Fruit fly (Drosophila melanogaster) whole organism, wandering third instar larva: ENCODE measurements around the gene SMC3.

Experiments
- Abd-B ChIP-seq: fragments of >200 bp; optimal IDR thresholded peaks from 2 replicates; lab custom pipeline; 2017; ENCODE audit warnings: missing biosample characterization, missing genetic modification characterization
- CG32264 ChIP-seq: fragments of 200-800 bp; sonication (Bioruptor generic); optimal IDR thresholded peaks from 2 replicates; lab custom pipeline; 2016; ENCODE audit warnings: missing biosample characterization, missing genetic modification characterization
- CG9705 ChIP-seq: fragments of 200-800 bp; sonication (Bioruptor generic); optimal IDR thresholded peaks from 2 replicates; lab custom pipeline; 2018; ENCODE audit warnings: missing biosample characterization, mild to moderate bottlenecking, missing genetic modification characterization
- CrebA ChIP-seq: fragments of 200-800 bp; sonication (Bioruptor generic); optimal IDR thresholded peaks from 2 replicates; lab custom pipeline; 2016; ENCODE audit warnings: missing biosample characterization, mild to moderate bottlenecking, missing genetic modification characterization, borderline replicate concordance
- Dfd ChIP-seq: fragments of >200 bp; optimal IDR thresholded peaks from 2 replicates; lab custom pipeline; 2017; ENCODE audit warnings: missing biosample characterization, missing genetic modification characterization
- Dif ChIP-seq: fragments of 200-275, 200-300 bp; sonication (Bioruptor generic); optimal IDR thresholded peaks from 2 replicates; lab custom pipeline; 2018; ENCODE audit warnings: missing biosample characterization, missing genetic modification characterization; ENCODE audit not compliant: partially characterized antibody
- GATAd ChIP-seq: sonication (Bioruptor generic); optimal IDR thresholded peaks from 2 replicates; lab custom pipeline; 2016; ENCODE audit warnings: missing biosample characterization, missing genetic modification characterization
- HLH106 ChIP-seq: fragments of 200-800 bp; optimal IDR thresholded peaks from 3 replicates; lab custom pipeline; 2019; ENCODE audit warnings: missing biosample characterization, mild to moderate bottlenecking, missing genetic modification characterization, moderate library complexity
- Hnf4 ChIP-seq: fragments of 200-800 bp; sonication (Bioruptor generic); optimal IDR thresholded peaks from 2 replicates; lab custom pipeline; 2016; ENCODE audit warnings: missing biosample characterization, mild to moderate bottlenecking, missing genetic modification characterization
- Hr78 ChIP-seq: fragments of >200 bp; optimal IDR thresholded peaks from 2 replicates; lab custom pipeline; 2017; ENCODE audit warnings: missing biosample characterization, missing genetic modification characterization
- Hr83 ChIP-seq: fragments of 200-300 bp; sonication (Bioruptor generic); optimal IDR thresholded peaks from 2 replicates; lab custom pipeline; 2016; ENCODE audit warnings: missing biosample characterization, mild to moderate bottlenecking, missing genetic modification characterization, moderate library complexity; ENCODE audit not compliant: poor library complexity, severe bottlenecking
- Jra ChIP-seq: sonication (Bioruptor generic); optimal IDR thresholded peaks from 2 replicates; lab custom pipeline; 2016; ENCODE audit warnings: missing biosample characterization, missing genetic modification characterization
- Mio ChIP-seq: sonication (Bioruptor generic); optimal IDR thresholded peaks from 2 replicates; lab custom pipeline; 2016; ENCODE audit warnings: missing biosample characterization, missing genetic modification characterization
- Myc ChIP-seq: fragments of >200 bp; optimal IDR thresholded peaks from 2 replicates; lab custom pipeline; 2017
- N ChIP-seq: fragments of >200 bp; optimal IDR thresholded peaks from 2 replicates; lab custom pipeline; 2018; ENCODE audit warnings: missing biosample characterization, missing external identifiers, missing genetic modification characterization
- OdsH ChIP-seq: fragments of 200-800 bp; sonication (Bioruptor generic); optimal IDR thresholded peaks from 2 replicates; lab custom pipeline; 2016; ENCODE audit warnings: missing biosample characterization, mild to moderate bottlenecking, missing genetic modification characterization
- Rel ChIP-seq, 2 experiments: fragments of 200-800 bp; sonication (Bioruptor generic) in 1 of 2; optimal IDR thresholded peaks; 2 replicates in 1 of 2; 3 replicates in 1 of 2; lab custom pipeline; 2016 to 2019; ENCODE audit warnings: mild to moderate bottlenecking in 2 of 2, missing biosample characterization in 2 of 2, missing genetic modification characterization in 2 of 2, moderate library complexity in 1 of 2
- Sp1 ChIP-seq: fragments of 200-800 bp; sonication (Bioruptor generic); optimal IDR thresholded peaks from 3 replicates; lab custom pipeline; 2019; ENCODE audit warnings: missing biosample characterization, mild to moderate bottlenecking, missing genetic modification characterization, moderate library complexity
- Vsx2 ChIP-seq: fragments of 200-300, 225-300 bp; sonication (Bioruptor generic); optimal IDR thresholded peaks from 2 replicates; lab custom pipeline; 2018; ENCODE audit warnings: missing biosample characterization, missing genetic modification characterization; ENCODE audit not compliant: partially characterized antibody
- br ChIP-seq: fragments of 200-800 bp; sonication (Bioruptor generic); optimal IDR thresholded peaks from 2 replicates; lab custom pipeline; 2016; ENCODE audit warnings: missing biosample characterization, missing genetic modification characterization
- brk ChIP-seq: fragments of 200-800 bp; sonication (Bioruptor generic); optimal IDR thresholded peaks from 2 replicates; lab custom pipeline; 2016; ENCODE audit warnings: missing biosample characterization, mild to moderate bottlenecking, missing genetic modification characterization
- dl ChIP-seq, 2 experiments: fragments of 175-275, 200-275 bp in 1 of 2; fragments of 200-275 bp in 1 of 2; sonication (Bioruptor generic); optimal IDR thresholded peaks; lab custom pipeline; 2018; ENCODE audit warnings: mild to moderate bottlenecking in 2 of 2, missing biosample characterization in 2 of 2, missing genetic modification characterization in 2 of 2, moderate library complexity in 2 of 2; ENCODE audit not compliant: partially characterized antibody in 2 of 2, insufficient read depth in 1 of 2
- dmrt93B ChIP-seq: fragments of 200-800 bp; sonication (Bioruptor generic); optimal IDR thresholded peaks from 2 replicates; lab custom pipeline; 2018; ENCODE audit warnings: missing biosample characterization, mild to moderate bottlenecking, missing genetic modification characterization
- dsf ChIP-seq: sonication (Bioruptor generic); optimal IDR thresholded peaks from 2 replicates; lab custom pipeline; 2016; ENCODE audit warnings: missing biosample characterization, missing genetic modification characterization, borderline replicate concordance
- ey ChIP-seq: fragments of 200-800 bp; sonication (Bioruptor generic); optimal IDR thresholded peaks from 2 replicates; lab custom pipeline; 2016; ENCODE audit warnings: missing biosample characterization, missing genetic modification characterization
- foxo ChIP-seq, 2 experiments: fragments of 200-800 bp; sonication (Bioruptor generic); optimal IDR thresholded peaks; 2 replicates in 1 of 2; 3 replicates in 1 of 2; lab custom pipeline; 2016 to 2017; ENCODE audit warnings: missing biosample characterization in 2 of 2, missing genetic modification characterization in 2 of 2
- fru ChIP-seq: fragments of 200-800 bp; sonication (Bioruptor generic); optimal IDR thresholded peaks from 3 replicates; lab custom pipeline; 2016; ENCODE audit warnings: missing biosample characterization, mild to moderate bottlenecking, missing genetic modification characterization
- h ChIP-seq: fragments of 200-800 bp; sonication (Bioruptor generic); optimal IDR thresholded peaks from 3 replicates; lab custom pipeline; 2016; ENCODE audit warnings: missing biosample characterization, mild to moderate bottlenecking, missing genetic modification characterization
- jim ChIP-seq: fragments of 175-275, 200-325 bp; sonication (Bioruptor generic); optimal IDR thresholded peaks from 2 replicates; lab custom pipeline; 2016; ENCODE audit warnings: missing biosample characterization, mild to moderate bottlenecking, missing genetic modification characterization
- lola ChIP-seq: fragments of >200 bp; optimal IDR thresholded peaks from 2 replicates; lab custom pipeline; 2017; ENCODE audit warnings: missing biosample characterization, missing genetic modification characterization
- pan ChIP-seq: fragments of >200 bp; optimal IDR thresholded peaks from 2 replicates; lab custom pipeline; 2017
- psq ChIP-seq: fragments of 200-800 bp; sonication (Bioruptor generic); optimal IDR thresholded peaks from 3 replicates; lab custom pipeline; 2017; ENCODE audit warnings: missing biosample characterization, mild to moderate bottlenecking, missing genetic modification characterization, moderate library complexity
- rgr ChIP-seq: fragments of 200-800 bp; sonication (Bioruptor generic); optimal IDR thresholded peaks from 3 replicates; lab custom pipeline; 2016; ENCODE audit warnings: missing biosample characterization, mild to moderate bottlenecking, missing genetic modification characterization
- sage ChIP-seq: fragments of 200-800 bp; sonication (Bioruptor generic); optimal IDR thresholded peaks from 2 replicates; lab custom pipeline; 2016; ENCODE audit warnings: missing biosample characterization, mild to moderate bottlenecking, missing genetic modification characterization
- sv ChIP-seq: fragments of 200-800 bp; sonication (Bioruptor generic); optimal IDR thresholded peaks from 3 replicates; lab custom pipeline; 2016; ENCODE audit warnings: missing biosample characterization, missing genetic modification characterization
- tai ChIP-seq: sonication (Bioruptor generic); optimal IDR thresholded peaks from 2 replicates; lab custom pipeline; 2016; ENCODE audit warnings: missing biosample characterization, missing genetic modification characterization
- usp ChIP-seq: fragments of >200 bp; optimal IDR thresholded peaks from 2 replicates; lab custom pipeline; 2017; ENCODE audit warnings: missing biosample characterization, missing genetic modification characterization
- woc ChIP-seq: sonication (Bioruptor generic); optimal IDR thresholded peaks from 2 replicates; lab custom pipeline; 2016; ENCODE audit warnings: missing biosample characterization, mild to moderate bottlenecking, missing genetic modification characterization

Gene SMC3

DNA sequence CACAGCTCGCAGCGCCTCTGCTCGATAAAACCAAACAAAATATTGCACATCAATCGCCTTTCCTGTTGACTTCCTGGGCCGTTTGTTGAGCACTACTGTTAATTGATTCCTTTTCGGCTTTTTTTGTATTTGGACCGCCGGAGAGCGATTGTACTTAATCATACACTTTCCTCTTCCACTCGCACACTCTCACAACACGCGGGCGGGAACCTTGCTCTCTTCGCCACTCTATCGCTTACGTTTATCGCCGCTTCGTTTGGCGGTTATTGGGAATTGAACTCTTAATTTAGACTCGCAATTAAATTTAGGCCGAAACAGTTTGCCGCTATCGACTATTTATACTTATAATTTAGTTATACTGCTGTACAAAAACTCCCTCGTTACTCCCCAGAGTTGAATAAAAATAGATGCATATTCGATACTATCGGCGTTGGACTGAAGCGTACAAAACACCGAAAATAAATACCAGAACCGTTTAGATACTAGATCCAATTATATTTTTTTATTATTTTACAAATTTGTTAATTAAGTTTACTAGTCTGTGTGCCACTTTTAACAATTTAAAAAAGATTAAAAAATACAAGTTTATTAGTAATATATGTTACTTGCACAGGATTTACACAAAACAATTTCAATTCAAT is 39.6 kb downstream of the SMC3 start, which contains the start of gene Arp2:
Gene Arp2, minus strand, starts transcription at position 427 of the 641 bp plus-strand sequence.
- no peak for TF ChIP-seq Myc (lab: Kevin White, UChicago)
- TF ChIP-seq Rel (GFP tag; optimal IDR thresholded peaks at IDR 0.05; lab: Kevin White, UChicago) = no peak
- peak; percentile 51 for TF ChIP-seq Rel (tag; optimal IDR thresholded peaks at IDR 0.05; lab: Kevin White, UChicago)

DNA sequence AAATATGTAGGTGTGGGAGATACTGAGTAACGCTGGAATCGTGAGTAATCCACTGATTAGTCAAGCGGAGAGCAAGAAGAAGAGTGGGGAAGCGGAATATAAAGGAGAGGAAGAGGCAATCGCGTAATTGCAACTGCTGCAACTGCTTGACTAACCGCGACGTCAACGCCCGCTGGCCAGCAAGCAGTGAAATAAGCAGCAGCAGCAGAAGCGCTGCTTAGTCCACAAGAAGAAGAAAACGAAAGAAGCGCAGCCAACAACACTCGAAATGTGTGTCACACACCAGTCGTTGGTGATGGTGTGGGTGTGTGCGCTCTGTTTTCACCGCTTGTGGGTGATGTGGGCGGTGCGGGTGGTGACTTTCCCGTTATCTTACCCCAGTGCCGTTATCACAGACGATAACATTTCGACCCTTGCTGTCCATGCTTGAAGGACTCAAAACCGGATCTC is 40.2 kb downstream of the SMC3 start:
- TF ChIP-seq Jra = peak; percentile 78
- no peak for TF ChIP-seq foxo (GFP tag; optimal IDR thresholded peaks at IDR 0.05; lab: Kevin White, UChicago)
- no peak for TF ChIP-seq dl (GFP tag; optimal IDR thresholded peaks at IDR 0.05; lab: Kevin White, UChicago; ENCODE audit: insufficient read depth in 1 of 2, partially characterized antibody in 2 of 2)
- TF ChIP-seq Rel (GFP tag; optimal IDR thresholded peaks at IDR 0.05; lab: Kevin White, UChicago) = no peak
- peak; percentile 28 for TF ChIP-seq Rel (tag; optimal IDR thresholded peaks at IDR 0.05; lab: Kevin White, UChicago)
- TF ChIP-seq ey (GFP tag; lab: Kevin White, UChicago) = no peak
- TF ChIP-seq Dif = no peak
- no peak for TF ChIP-seq dsf (GFP tag; lab: Kevin White, UChicago)
- no peak for TF ChIP-seq lola (GFP tag; lab: Kevin White, UChicago)
- peak; percentile 59 for TF ChIP-seq N (GFP tag; lab: Kevin White, UChicago)
- TF ChIP-seq Hnf4 (GFP tag; lab: Kevin White, UChicago) = no peak
- peak; percentile 15 for TF ChIP-seq Abd-B (GFP tag; lab: Kevin White, UChicago)
- no peak for TF ChIP-seq Dfd (GFP tag; lab: Kevin White, UChicago)
- peak; percentile 83 for TF ChIP-seq psq (GFP tag; lab: Kevin White, UChicago)
- no peak for TF ChIP-seq Sp1 (GFP tag; lab: Kevin White, UChicago)
- TF ChIP-seq br (GFP tag; lab: Kevin White, UChicago) = no peak
- TF ChIP-seq Hr78 = no peak
- TF ChIP-seq, all 38 proteins: peak for 5

DNA sequence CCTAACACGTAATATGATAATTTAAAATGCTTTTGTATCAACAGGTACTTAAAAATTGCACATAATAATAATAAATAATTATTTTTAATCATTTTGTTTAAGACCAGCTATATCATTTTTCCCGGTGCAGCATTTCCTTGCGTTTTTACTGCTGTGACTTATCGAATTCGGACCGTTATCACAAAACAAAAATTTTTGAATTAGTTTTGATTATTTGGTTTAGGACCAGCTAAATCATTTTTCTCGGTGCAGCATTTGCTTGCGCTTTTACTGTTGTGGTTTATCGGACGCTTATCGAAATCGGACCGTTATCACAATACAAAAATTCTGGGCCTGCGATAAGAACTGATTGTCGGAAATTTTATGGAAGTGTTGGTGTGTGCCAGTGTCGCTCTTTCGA is 40.7 kb downstream of the SMC3 start:
- no peak for TF ChIP-seq lola (GFP tag; lab: Kevin White, UChicago)
- no peak for TF ChIP-seq jim (GFP tag; lab: Kevin White, UChicago)
- TF ChIP-seq Vsx2 (GFP tag; lab: Kevin White, UChicago) = no peak
- peak; percentile 56 for TF ChIP-seq brk (GFP tag; lab: Kevin White, UChicago)
- peak; percentile 61 for TF ChIP-seq fru (GFP tag; lab: Kevin White, UChicago)
- peak; percentile 75 for TF ChIP-seq HLH106 (tag; lab: Kevin White, UChicago)
- peak; percentile 0 to 82 for TF ChIP-seq foxo (GFP tag; optimal IDR thresholded peaks at IDR 0.05; lab: Kevin White, UChicago)
- TF ChIP-seq psq (GFP tag; lab: Kevin White, UChicago) = no peak
- TF ChIP-seq Abd-B (GFP tag; lab: Kevin White, UChicago) = no peak
- TF ChIP-seq dmrt93B (GFP tag; lab: Kevin White, UChicago) = no peak
- peak; percentile 68 for TF ChIP-seq ey (GFP tag; lab: Kevin White, UChicago)
- peak; percentile 12 for TF ChIP-seq Rel (GFP tag; optimal IDR thresholded peaks at IDR 0.05; lab: Kevin White, UChicago)
- no peak for TF ChIP-seq Rel (tag; optimal IDR thresholded peaks at IDR 0.05; lab: Kevin White, UChicago)
- TF ChIP-seq Mio (GFP tag; lab: Kevin White, UChicago) = no peak
- peak; percentile 79 for TF ChIP-seq GATAd (GFP tag; lab: Kevin White, UChicago)
- peak; percentile 72 for TF ChIP-seq h (GFP tag; lab: Kevin White, UChicago)
- TF ChIP-seq rgr (GFP tag; lab: Kevin White, UChicago) = peak; percentile 83
- peak; percentile 36 for TF ChIP-seq Hr83 (GFP tag; lab: Kevin White, UChicago)
- TF ChIP-seq Sp1 (GFP tag; lab: Kevin White, UChicago) = peak; percentile 79
- peak; percentile 49 for TF ChIP-seq tai (GFP tag; lab: Kevin White, UChicago)
- peak; percentile 4 for TF ChIP-seq CG32264 (GFP tag; lab: Kevin White, UChicago)
- TF ChIP-seq Dif = no peak
- TF ChIP-seq Dfd (GFP tag; lab: Kevin White, UChicago) = no peak
- TF ChIP-seq dsf (GFP tag; lab: Kevin White, UChicago) = no peak
- no peak for TF ChIP-seq Jra
- no peak for TF ChIP-seq usp (GFP tag; lab: Kevin White, UChicago)
- peak; percentile 77 for TF ChIP-seq sage
- no peak for TF ChIP-seq Hr78
- peak; percentile 70 for TF ChIP-seq Hnf4 (GFP tag; lab: Kevin White, UChicago)
- no peak for TF ChIP-seq dl (GFP tag; optimal IDR thresholded peaks at IDR 0.05; lab: Kevin White, UChicago; ENCODE audit: insufficient read depth in 1 of 2, partially characterized antibody in 2 of 2)
- TF ChIP-seq OdsH (GFP tag; lab: Kevin White, UChicago) = peak; percentile 67
- TF ChIP-seq woc (GFP tag; lab: Kevin White, UChicago) = peak; percentile 43
- peak; percentile 78 for TF ChIP-seq sv (GFP tag; lab: Kevin White, UChicago)
- no peak for TF ChIP-seq Myc (lab: Kevin White, UChicago)
- no peak for TF ChIP-seq N (GFP tag; lab: Kevin White, UChicago)
- TF ChIP-seq CG9705 (GFP tag; lab: Kevin White, UChicago) = peak; percentile 30
- peak; percentile 72 for TF ChIP-seq br (GFP tag; lab: Kevin White, UChicago)
- no peak for TF ChIP-seq CrebA (GFP tag; lab: Kevin White, UChicago)
- TF ChIP-seq pan (lab: Kevin White, UChicago) = no peak
